Worm (Caenorhabditis elegans): ENCODE results near the gene nhr-42.

Gene nhr-42

ce11 chrV:6982813-6983212, 15.8 kb upstream of the nhr-42 start, which contains the start of gene nhr-161:
Gene nhr-161, minus strand, starts transcription at chrV:6982913.
- no peak for TF ChIP-seq pros-1 (tag; optimal IDR thresholded peaks at IDR 0.05)
- TF ChIP-seq C08G9.2 (tag; optimal IDR thresholded peaks at IDR 0.05): no peak
- TF ChIP-seq unc-42 (tag; optimal IDR thresholded peaks at IDR 0.05): no peak
- TF ChIP-seq pag-3 (tag; optimal IDR thresholded peaks at IDR 0.05; ENCODE audit: borderline replicate concordance): no peak
- no peak for TF ChIP-seq lim-6 (tag; optimal IDR thresholded peaks at IDR 0.05)
- TF ChIP-seq ztf-16 (tag; optimal IDR thresholded peaks at IDR 0.05): no peak
- no peak for TF ChIP-seq odd-2 (tag; optimal IDR thresholded peaks at IDR 0.05)

ce11 chrV:6985943-6986342, 12.7 kb upstream of the nhr-42 start, which contains the start of gene nhr-163:
Gene nhr-163, minus strand, starts transcription at chrV:6986043.
- no peak for TF ChIP-seq nhr-232 (tag; optimal IDR thresholded peaks at IDR 0.05)
- no peak for TF ChIP-seq hlh-13 (GFP tag; optimal IDR thresholded peaks at IDR 0.05)
- no peak for TF ChIP-seq ceh-34 (tag; optimal IDR thresholded peaks at IDR 0.05)
- no peak for TF ChIP-seq unc-3 (GFP tag; conservative IDR thresholded peaks at IDR 0.05)
- TF ChIP-seq unc-3 (tag; optimal IDR thresholded peaks at IDR 0.05): no peak
- TF ChIP-seq ceh-9 (tag; optimal IDR thresholded peaks at IDR 0.05): no peak
- TF ChIP-seq hlh-30 (tag; optimal IDR thresholded peaks at IDR 0.05; ENCODE audit: insufficient read depth): no peak
- no peak for TF ChIP-seq ceh-48 (tag; optimal IDR thresholded peaks at IDR 0.05)
- TF ChIP-seq che-1 (tag; optimal IDR thresholded peaks at IDR 0.05): no peak
- no peak for TF ChIP-seq rnt-1 (tag; optimal IDR thresholded peaks at IDR 0.05)
- TF ChIP-seq ztf-16 (tag; optimal IDR thresholded peaks at IDR 0.05): no peak

- TF ChIP-seq npax-4 (tag; optimal IDR thresholded peaks at IDR 0.05): no peak
- no peak for TF ChIP-seq T23F11.4 (GFP tag; optimal IDR thresholded peaks at IDR 0.05)
- no peak for TF ChIP-seq tbx-7 (tag; optimal IDR thresholded peaks at IDR 0.05)
- TF ChIP-seq ceh-22 (tag; optimal IDR thresholded peaks at IDR 0.05): no peak
- TF ChIP-seq ceh-48 (tag; optimal IDR thresholded peaks at IDR 0.05): no peak
- no peak for TF ChIP-seq lim-6 (tag; optimal IDR thresholded peaks at IDR 0.05)
- TF ChIP-seq ceh-30 (tag; optimal IDR thresholded peaks at IDR 0.05): no peak
- TF ChIP-seq tbx-2 (tag; optimal IDR thresholded peaks at IDR 0.05): no peak
- TF ChIP-seq nfya-1 (tag; optimal IDR thresholded peaks at IDR 0.05): no peak
- no peak for TF ChIP-seq ceh-31 (tag; optimal IDR thresholded peaks at IDR 0.05)
- no peak for TF ChIP-seq ceh-18 (tag; optimal IDR thresholded peaks at IDR 0.05)
- no peak for TF ChIP-seq ref-2 (tag; optimal IDR thresholded peaks at IDR 0.05)
- no peak for TF ChIP-seq che-1 (tag; optimal IDR thresholded peaks at IDR 0.05)
- no peak for TF ChIP-seq ahr-1 (tag; optimal IDR thresholded peaks at IDR 0.05)
- no peak for TF ChIP-seq ceh-6 (GFP tag; optimal IDR thresholded peaks at IDR 0.05)
- no peak for TF ChIP-seq sox-4 (tag; optimal IDR thresholded peaks at IDR 0.05)
- TF ChIP-seq unc-86 (tag; optimal IDR thresholded peaks at IDR 0.05): no peak
- TF ChIP-seq lin-11 (tag; optimal IDR thresholded peaks at IDR 0.05): no peak
Measured at ce11 chrV:6987673-6988072, 10.9 kb upstream of the nhr-42 start, which contains the start of gene nhr-139. Gene nhr-139, minus strand, starts transcription at chrV:6987773.

ce11 chrV:6989626-6990138, 8.9 kb upstream of the nhr-42 start, which contains the start of gene nhr-140:
Gene nhr-140, minus strand, starts transcription at chrV:6989676.
- TF ChIP-seq ets-4 (tag; optimal IDR thresholded peaks at IDR 0.05) (no peak), unc-3 (GFP tag; conservative IDR thresholded peaks at IDR 0.05) (no peak), unc-3 (tag; optimal IDR thresholded peaks at IDR 0.05) (no peak), gmeb-2 (tag; optimal IDR thresholded peaks at IDR 0.05) (no peak), mec-3 (tag; optimal IDR thresholded peaks at IDR 0.05; ENCODE audit: borderline replicate concordance) (no peak), unc-55 (GFP tag; optimal IDR thresholded peaks at IDR 0.05) (no peak), hlh-8 (tag; optimal IDR thresholded peaks at IDR 0.05) (no peak), ama-1 (optimal IDR thresholded peaks at IDR 0.05) (no peak), ttx-3 (tag; optimal IDR thresholded peaks at IDR 0.05) (no peak), sox-4 (tag; optimal IDR thresholded peaks at IDR 0.05) (no peak), nhr-11 (tag; optimal IDR thresholded peaks at IDR 0.05) (no peak), ahr-1 (tag; optimal IDR thresholded peaks at IDR 0.05) (no peak), ceh-48 (tag; optimal IDR thresholded peaks at IDR 0.05) (no peak), fkh-6 (tag; optimal IDR thresholded peaks at IDR 0.05) (no peak)

All from whole organism, late embryonic.